Worm (Caenorhabditis elegans): ENCODE results near the gene Y5H2B.3.

DNA sequence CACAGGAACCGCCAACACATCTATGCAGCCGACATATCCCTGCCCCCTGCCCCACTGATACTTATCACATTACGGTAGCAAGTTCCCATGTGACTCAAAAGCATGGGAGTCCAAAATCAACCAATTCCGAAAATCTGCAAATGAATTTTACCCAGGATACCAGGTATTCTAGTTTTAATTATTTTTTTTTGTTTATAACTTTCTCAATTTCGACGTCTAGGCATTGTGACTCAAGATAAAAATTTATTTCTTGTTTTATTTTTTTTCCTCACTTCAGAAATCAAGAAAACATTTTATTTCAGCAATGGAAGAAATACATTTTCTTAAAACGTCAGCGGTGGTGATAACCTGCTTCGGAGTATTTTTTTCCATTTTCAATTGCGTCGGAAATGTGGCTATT is 36.6 kb upstream of the Y5H2B.3 start, which contains the start of gene srbc-24:
- TF ChIP-seq nhr-237 (tag; optimal IDR thresholded peaks at IDR 0.05) = no peak
- no peak for TF ChIP-seq nhr-11 (tag; optimal IDR thresholded peaks at IDR 0.05)
- TF ChIP-seq elt-1 (tag; optimal IDR thresholded peaks at IDR 0.05) = no peak
- TF ChIP-seq skn-1 (tag; optimal IDR thresholded peaks at IDR 0.05) = no peak
- no peak for TF ChIP-seq snpc-4 (tag; optimal IDR thresholded peaks at IDR 0.05)

All from whole organism, L2 larva.